Fruit fly (Drosophila melanogaster) whole organism, prepupa: ENCODE measurements around the gene Vta1.

Source experiments
- Blimp-1 ChIP-seq: fragments of 200-800 bp; sonication (Bioruptor generic); optimal IDR thresholded peaks from 3 replicates; lab custom pipeline; 2017; ENCODE audit warnings: missing biosample characterization, missing genetic modification characterization, mild to moderate bottlenecking, moderate library complexity, missing genetic modification reagents
- CG10669 ChIP-seq: fragments of 200-800 bp; sonication (Bioruptor generic); optimal IDR thresholded peaks from 3 replicates; lab custom pipeline; 2018; ENCODE audit warnings: missing biosample characterization, mild to moderate bottlenecking, missing genetic modification characterization, moderate library complexity
- CG11294 ChIP-seq: fragments of 200-800 bp; sonication (Bioruptor generic); IDR thresholded peaks from 2 replicates; pipeline ENCODE4 v1.3.6; 2022; ENCODE audit warnings: missing biosample characterization, missing genetic modification characterization
- CG11762 ChIP-seq: fragments of 200-800 bp; sonication (Bioruptor generic); optimal IDR thresholded peaks from 3 replicates; lab custom pipeline; 2016; ENCODE audit warnings: missing biosample characterization, missing genetic modification characterization; ENCODE audit not compliant: insufficient read depth
- CG11902 ChIP-seq: fragments of 200-800 bp; sonication (Bioruptor generic); optimal IDR thresholded peaks from 3 replicates; lab custom pipeline; 2016; ENCODE audit warnings: missing biosample characterization, missing genetic modification characterization
- CG15336 ChIP-seq: fragments of 200-800 bp; sonication (Bioruptor generic); IDR thresholded peaks from 2 replicates; pipeline ENCODE4 v1.3.6; 2022; ENCODE audit warnings: missing biosample characterization, missing genetic modification characterization
- CG1621 ChIP-seq: fragments of 200-800 bp; sonication (Bioruptor generic); optimal IDR thresholded peaks from 3 replicates; lab custom pipeline; 2018; ENCODE audit warnings: missing biosample characterization, mild to moderate bottlenecking, missing genetic modification characterization
- CG16779 ChIP-seq: fragments of 200-800 bp; sonication (Bioruptor generic); optimal IDR thresholded peaks from 3 replicates; lab custom pipeline; 2017; ENCODE audit warnings: missing biosample characterization, mild to moderate bottlenecking, missing genetic modification characterization
- CG3032 ChIP-seq: fragments of 200-800 bp; optimal IDR thresholded peaks from 2 replicates; lab custom pipeline; 2019; ENCODE audit warnings: missing biosample characterization, mild to moderate bottlenecking, missing genetic modification characterization, moderate library complexity
- CG31627 ChIP-seq: fragments of 200-800 bp; sonication (Bioruptor generic); optimal IDR thresholded peaks from 3 replicates; lab custom pipeline; 2016; ENCODE audit warnings: missing biosample characterization, missing genetic modification characterization
- CG32006 ChIP-seq: fragments of 200-800 bp; sonication (Bioruptor generic); optimal IDR thresholded peaks from 3 replicates; lab custom pipeline; 2017; ENCODE audit warnings: missing biosample characterization, mild to moderate bottlenecking, missing genetic modification characterization
- CG3919 ChIP-seq: fragments of 200-800 bp; sonication (Bioruptor generic); optimal IDR thresholded peaks from 3 replicates; lab custom pipeline; 2016; ENCODE audit warnings: missing biosample characterization, missing genetic modification characterization
- CG6163 ChIP-seq: fragments of 200-800 bp; sonication (Bioruptor generic); IDR thresholded peaks from 3 replicates; pipeline ENCODE4 v1.3.6; 2022; ENCODE audit warnings: missing biosample characterization, missing genetic modification characterization
- CG6276 ChIP-seq: fragments of 200-800 bp; sonication (Bioruptor generic); optimal IDR thresholded peaks from 2 replicates; lab custom pipeline; 2017; ENCODE audit warnings: missing biosample characterization, mild to moderate bottlenecking, missing genetic modification characterization
- CG6792 ChIP-seq: fragments of 200-800 bp; sonication (Bioruptor generic); optimal IDR thresholded peaks from 3 replicates; lab custom pipeline; 2016; ENCODE audit warnings: missing biosample characterization, missing genetic modification characterization
- CG6808 ChIP-seq: fragments of 200-800 bp; sonication (Bioruptor generic); optimal IDR thresholded peaks from 3 replicates; lab custom pipeline; 2017; ENCODE audit warnings: missing biosample characterization, missing genetic modification characterization, mild to moderate bottlenecking, moderate library complexity, missing genetic modification reagents
- CG6854 ChIP-seq: fragments of 200-800 bp; sonication (Bioruptor generic); optimal IDR thresholded peaks from 2 replicates; lab custom pipeline; 2017; ENCODE audit warnings: missing biosample characterization, mild to moderate bottlenecking, missing genetic modification characterization
- CG8119 ChIP-seq: fragments of 200-800 bp; sonication (Bioruptor generic); IDR thresholded peaks from 3 replicates; pipeline ENCODE4 v1.3.6; 2022; ENCODE audit warnings: missing biosample characterization, missing genetic modification characterization
- CG8319 ChIP-seq: fragments of 200-800 bp; sonication (Bioruptor generic); optimal IDR thresholded peaks from 3 replicates; lab custom pipeline; 2016; ENCODE audit warnings: missing biosample characterization, missing genetic modification characterization
- CG8632 ChIP-seq: fragments of 200-800 bp; sonication (Bioruptor generic); optimal IDR thresholded peaks from 3 replicates; lab custom pipeline; 2016; ENCODE audit warnings: missing biosample characterization, missing genetic modification characterization
- CG9139 ChIP-seq: fragments of 200-800 bp; sonication (Bioruptor generic); optimal IDR thresholded peaks from 3 replicates; lab custom pipeline; 2017; ENCODE audit warnings: missing biosample characterization, mild to moderate bottlenecking, missing genetic modification characterization
- Eip78C ChIP-seq: fragments of 200-800 bp; sonication (Bioruptor generic); peaks from one replicate; lab custom pipeline; 2016; ENCODE audit warnings: missing biosample characterization, missing genetic modification characterization
- Ets21C ChIP-seq: fragments of 200-800 bp; sonication (Bioruptor generic); optimal IDR thresholded peaks from 3 replicates; lab custom pipeline; 2016; ENCODE audit warnings: missing biosample characterization, missing genetic modification characterization
- Ets96B ChIP-seq: fragments of 200-800 bp; optimal IDR thresholded peaks from 2 replicates; lab custom pipeline; 2019; ENCODE audit warnings: missing biosample characterization, mild to moderate bottlenecking, missing genetic modification characterization, moderate library complexity
- Gug ChIP-seq: fragments of 200-800 bp; sonication (Bioruptor generic); IDR thresholded peaks from 2 replicates; pipeline ENCODE4 v1.3.6; 2022; ENCODE audit warnings: missing biosample characterization, missing genetic modification characterization
- Hr39 ChIP-seq: fragments of 200-800 bp; sonication (Bioruptor generic); optimal IDR thresholded peaks from 2 replicates; lab custom pipeline; 2016; ENCODE audit warnings: missing biosample characterization, missing genetic modification characterization
- Hr4 ChIP-seq: fragments of 200-800 bp; sonication (Bioruptor generic); optimal IDR thresholded peaks from 3 replicates; lab custom pipeline; 2016; ENCODE audit warnings: missing biosample characterization, missing genetic modification characterization
- Smox ChIP-seq: fragments of 200-800 bp; sonication (Bioruptor generic); optimal IDR thresholded peaks from 3 replicates; lab custom pipeline; 2016; ENCODE audit warnings: missing biosample characterization, missing genetic modification characterization
- Sox102F ChIP-seq: fragments of 200-800 bp; sonication (Bioruptor generic); optimal IDR thresholded peaks from 2 replicates; lab custom pipeline; 2016; ENCODE audit warnings: missing biosample characterization, mild to moderate bottlenecking, missing genetic modification characterization
- Sox14 ChIP-seq: fragments of 200-800 bp; sonication (Bioruptor generic); optimal IDR thresholded peaks from 3 replicates; lab custom pipeline; 2016; ENCODE audit warnings: missing biosample characterization, missing genetic modification characterization
- Sox15 ChIP-seq: fragments of 200-800 bp; sonication (Bioruptor generic); optimal IDR thresholded peaks from 3 replicates; lab custom pipeline; 2016; ENCODE audit warnings: missing biosample characterization, missing genetic modification characterization
- achi ChIP-seq: fragments of 200-800 bp; sonication (Bioruptor generic); optimal IDR thresholded peaks from 3 replicates; lab custom pipeline; 2016; ENCODE audit warnings: missing biosample characterization, missing genetic modification characterization
- acj6 ChIP-seq: fragments of 200-800 bp; sonication (Bioruptor generic); optimal IDR thresholded peaks from 3 replicates; lab custom pipeline; 2016; ENCODE audit warnings: missing biosample characterization, missing genetic modification characterization
- cyc ChIP-seq: fragments of 200-800 bp; sonication (Bioruptor generic); optimal IDR thresholded peaks from 3 replicates; lab custom pipeline; 2016; ENCODE audit warnings: missing biosample characterization, missing genetic modification characterization
- dac ChIP-seq: fragments of 200-800 bp; sonication (Bioruptor generic); optimal IDR thresholded peaks from 2 replicates; lab custom pipeline; 2017; ENCODE audit warnings: missing biosample characterization, mild to moderate bottlenecking, missing genetic modification characterization
- dsx ChIP-seq: fragments of 200-800 bp; optimal IDR thresholded peaks from 3 replicates; lab custom pipeline; 2019; ENCODE audit warnings: missing biosample characterization, mild to moderate bottlenecking, missing genetic modification characterization, moderate library complexity; ENCODE audit not compliant: poor library complexity, severe bottlenecking
- eg ChIP-seq: fragments of 200-800 bp; sonication (Bioruptor generic); IDR thresholded peaks from 3 replicates; pipeline ENCODE4 v1.3.6; 2022; ENCODE audit warnings: missing biosample characterization, missing genetic modification characterization
- esn ChIP-seq: fragments of 200-800 bp; sonication (Bioruptor generic); optimal IDR thresholded peaks from 2 replicates; lab custom pipeline; 2016; ENCODE audit warnings: missing biosample characterization, mild to moderate bottlenecking, missing genetic modification characterization, moderate library complexity
- fd59A ChIP-seq: fragments of 200-800 bp; sonication (Bioruptor generic); optimal IDR thresholded peaks from 2 replicates; lab custom pipeline; 2017; ENCODE audit warnings: missing biosample characterization, mild to moderate bottlenecking, missing genetic modification characterization, missing genetic modification reagents
- fkh ChIP-seq: fragments of 200-800 bp; sonication (Bioruptor generic); optimal IDR thresholded peaks from 3 replicates; lab custom pipeline; 2017; ENCODE audit warnings: missing biosample characterization, mild to moderate bottlenecking, missing genetic modification characterization, moderate library complexity
- lz ChIP-seq: fragments of 200-800 bp; sonication (Bioruptor generic); optimal IDR thresholded peaks from 3 replicates; lab custom pipeline; 2016; ENCODE audit warnings: missing biosample characterization, missing genetic modification characterization
- net ChIP-seq: fragments of 200-800 bp; sonication (Bioruptor generic); optimal IDR thresholded peaks from 3 replicates; lab custom pipeline; 2016; ENCODE audit warnings: missing biosample characterization, missing genetic modification characterization
- spab ChIP-seq: fragments of 200-800 bp; sonication (Bioruptor generic); optimal IDR thresholded peaks from 2 replicates; lab custom pipeline; 2017; ENCODE audit warnings: missing biosample characterization, mild to moderate bottlenecking, missing genetic modification characterization, missing genetic modification reagents
- svp ChIP-seq: fragments of 200-800 bp; sonication (Bioruptor generic); peaks from one replicate; lab custom pipeline; 2016; ENCODE audit warnings: missing biosample characterization, missing genetic modification characterization
- topi ChIP-seq: fragments of 200-800 bp; sonication (Bioruptor generic); optimal IDR thresholded peaks from 3 replicates; lab custom pipeline; 2016; ENCODE audit warnings: missing biosample characterization, missing genetic modification characterization
- vri ChIP-seq: fragments of 200-800 bp; sonication (Bioruptor generic); optimal IDR thresholded peaks from 3 replicates; lab custom pipeline; 2016; ENCODE audit warnings: missing biosample characterization, mild to moderate bottlenecking, missing genetic modification characterization

Gene Vta1

DNA sequence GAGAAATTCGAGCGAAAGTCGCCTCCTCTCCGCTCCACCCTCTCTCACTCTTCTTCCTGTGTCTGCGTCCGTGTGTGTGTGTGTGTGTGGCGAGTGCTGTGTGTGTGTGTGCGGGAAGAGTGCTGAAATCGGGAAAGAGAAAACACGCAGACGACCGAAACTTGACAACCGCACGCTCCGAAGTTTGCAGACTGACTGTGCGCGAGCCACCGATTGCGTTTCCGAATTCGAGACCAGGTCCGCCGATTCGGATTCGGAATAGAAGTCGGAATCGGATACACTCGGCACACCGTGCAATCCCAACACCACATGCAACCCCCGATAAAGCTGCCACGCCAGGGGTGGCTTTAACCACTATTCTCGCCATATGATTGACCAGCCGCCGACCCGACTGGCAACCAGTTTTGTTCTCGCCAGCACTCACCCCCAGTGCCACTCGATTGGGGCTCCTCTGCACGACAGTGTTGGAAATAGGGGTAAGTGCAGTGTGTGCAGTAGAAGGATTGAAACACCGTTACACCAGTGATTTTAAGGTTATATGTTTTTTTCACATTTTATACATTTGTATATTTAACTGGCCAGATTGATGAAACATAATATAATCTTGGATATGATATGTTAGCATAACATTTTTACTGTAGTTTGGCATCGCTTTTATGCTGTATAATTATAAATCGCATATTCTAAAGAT lies 24.4 kb downstream of the Vta1 start, which contains the start of gene CG13928:
CG13928 (minus strand) TSS at position 202 of the 691 bp plus-strand sequence.
- TF ChIP-seq svp (peak; percentile 29), Hr4 (GFP tag; lab: Kevin White, UChicago) (no peak)

DNA sequence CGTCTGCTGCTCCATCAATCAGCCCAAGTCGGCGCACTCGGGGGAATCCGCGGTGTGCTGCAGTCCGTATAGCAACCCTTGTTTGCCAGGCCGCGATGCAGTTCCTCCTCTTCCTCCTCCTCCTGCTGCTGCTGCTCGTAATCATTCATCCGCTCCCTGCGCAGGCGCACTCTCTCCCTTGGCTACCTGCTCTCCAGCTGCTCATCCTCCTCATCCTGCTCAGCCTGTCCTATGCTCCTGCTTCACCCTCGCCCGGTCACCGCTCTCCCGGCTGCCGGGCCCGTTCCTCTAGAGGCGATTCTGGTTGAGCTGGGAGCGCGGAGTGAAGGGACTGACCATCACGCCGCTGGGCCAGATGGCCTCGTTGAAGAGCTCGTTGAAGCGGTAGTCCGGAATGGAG lies 25.8 kb downstream of the Vta1 start:
- TF ChIP-seq CG9139 (GFP tag; lab: Kevin White, UChicago) (no peak), svp (peak; percentile 38), dsx (GFP tag; lab: Kevin White, UChicago) (no peak)

DNA sequence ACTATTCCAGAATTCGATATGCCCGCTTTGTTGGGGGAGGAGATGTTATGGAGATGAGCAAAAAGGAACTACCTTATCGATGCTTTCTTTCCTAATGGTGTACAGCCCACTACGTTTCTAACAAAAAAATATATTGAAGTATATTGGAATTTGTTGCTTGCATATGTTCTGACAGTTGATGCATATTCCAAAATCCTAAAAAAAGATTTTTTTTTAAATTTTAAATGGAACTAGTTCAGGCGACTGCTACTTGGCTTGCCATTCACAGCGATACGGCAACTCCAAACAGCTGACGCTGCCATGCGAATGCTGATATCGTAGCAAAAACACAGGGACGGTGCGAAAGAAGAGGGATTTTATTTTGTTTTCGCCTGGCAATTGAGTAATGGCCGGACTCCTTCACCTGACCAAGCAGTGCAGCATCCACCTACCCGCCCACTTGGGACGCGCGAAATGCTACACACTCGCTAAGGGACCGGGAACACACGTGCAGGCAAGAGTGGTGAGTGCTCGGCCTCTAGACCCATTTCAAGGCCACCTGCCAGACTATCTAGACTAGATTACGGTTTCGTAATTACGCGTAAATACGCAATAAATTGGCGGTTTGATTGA lies 34.5 kb downstream of the Vta1 start, which contains the start of the genes CG13926, ABCB7 and CG33230:
CG13926 (minus strand) TSS at position 43 of the 612 bp plus-strand sequence.
ABCB7 (plus strand) TSS at position 299 of the 612 bp plus-strand sequence.
CG33230 (plus strand) TSS at position 299 of the 612 bp plus-strand sequence.
- TF ChIP-seq dac (GFP tag; lab: Kevin White, UChicago) (no peak), CG16779 (tag; lab: Kevin White, UChicago) (no peak), CG6792 (GFP tag; lab: Kevin White, UChicago) (no peak), Ets21C (GFP tag; lab: Kevin White, UChicago) (no peak), Sox14 (GFP tag; lab: Kevin White, UChicago) (peak; percentile 47), Gug (no peak), CG8632 (GFP tag; lab: Kevin White, UChicago) (no peak), CG9139 (GFP tag; lab: Kevin White, UChicago) (no peak), CG11294 (GFP tag; lab: Robert Waterston, UW) (no peak), Sox15 (GFP tag; lab: Kevin White, UChicago) (no peak), fd59A (GFP tag; lab: Kevin White, UChicago) (no peak), fkh (GFP tag; lab: Kevin White, UChicago) (no peak), Ets96B (tag; lab: Kevin White, UChicago) (no peak), cyc (GFP tag; lab: Kevin White, UChicago) (peak; percentile 49), CG11902 (GFP tag; lab: Kevin White, UChicago) (peak; percentile 44), CG8119 (no peak), esn (no peak), lz (peak; percentile 31), acj6 (GFP tag; lab: Kevin White, UChicago) (no peak), Eip78C (GFP tag; lab: Kevin White, UChicago) (no peak), CG6854 (GFP tag; lab: Kevin White, UChicago) (peak; percentile 11), CG3919 (GFP tag; lab: Kevin White, UChicago) (no peak), Blimp-1 (GFP tag; lab: Kevin White, UChicago) (no peak), Hr39 (GFP tag; lab: Kevin White, UChicago) (peak; percentile 57), CG6163 (GFP tag; lab: Robert Waterston, UW) (0 out of 3 replicates have a peak, but pooled peaks have one; percentile 28), CG11762 (GFP tag; lab: Kevin White, UChicago) (no peak), vri (GFP tag; lab: Kevin White, UChicago) (peak; percentile 77), achi (peak; percentile 27), CG6276 (GFP tag; lab: Kevin White, UChicago) (no peak), Smox (peak; percentile 23), CG8319 (GFP tag; lab: Kevin White, UChicago) (no peak), CG15336 (GFP tag; lab: Robert Waterston, UW) (no peak), Sox102F (GFP tag; lab: Kevin White, UChicago) (no peak), CG6808 (GFP tag; lab: Kevin White, UChicago) (no peak), eg (GFP tag; lab: Robert Waterston, UW) (no peak), net (GFP tag; lab: Kevin White, UChicago) (no peak), CG1621 (tag; lab: Kevin White, UChicago) (no peak), CG31627 (peak; percentile 10), spab (GFP tag; lab: Kevin White, UChicago) (no peak), CG3032 (tag; lab: Kevin White, UChicago) (no peak), topi (no peak), svp (peak; percentile 84), CG32006 (GFP tag; lab: Kevin White, UChicago) (peak; percentile 23), CG10669 (GFP tag; lab: Kevin White, UChicago) (no peak)
